Worm (Caenorhabditis elegans) whole organism, mixed stage, embryonic: ENCODE measurements around the gene K12H6.6.

Experiments used
- M03D4.4 ChIP-seq: sonication (generic microtip); optimal IDR thresholded peaks from 2 replicates; lab custom pipeline; 2017; ENCODE audit warnings: mild to moderate bottlenecking, missing genetic modification characterization, missing compliant biosample characterization
- bed-3 ChIP-seq: fragments of 200-800 bp; sonication (Bioruptor generic); optimal IDR thresholded peaks from 3 replicates; lab custom pipeline; 2018; ENCODE audit warnings: mild to moderate bottlenecking, missing genetic modification characterization, moderate library complexity, missing compliant biosample characterization
- ceh-39 ChIP-seq: fragments of 150-350 bp; optimal IDR thresholded peaks from 2 replicates; lab custom pipeline; 2014; ENCODE audit warnings: missing biosample characterization, missing genetic modification characterization
- ceh-43 ChIP-seq: fragments of 200-800 bp; sonication (Bioruptor generic); optimal IDR thresholded peaks from 2 replicates; lab custom pipeline; 2018; ENCODE audit warnings: mild to moderate bottlenecking, missing genetic modification characterization, moderate library complexity, missing compliant biosample characterization
- ceh-83 ChIP-seq: fragments of 200-800 bp; sonication (Bioruptor generic); optimal IDR thresholded peaks from 2 replicates; lab custom pipeline; 2018; ENCODE audit warnings: mild to moderate bottlenecking, missing genetic modification characterization, missing compliant biosample characterization
- ces-1 ChIP-seq: fragments of 150-350 bp; optimal IDR thresholded peaks from 2 replicates; lab custom pipeline; 2014; ENCODE audit warnings: missing biosample characterization, missing genetic modification reagents, missing genetic modification characterization
- elt-1 ChIP-seq: sonication (generic microtip); optimal IDR thresholded peaks from 2 replicates; lab custom pipeline; 2017; ENCODE audit warnings: missing genetic modification characterization, mild to moderate bottlenecking, missing compliant biosample characterization, antibody characterized with exemption, moderate library complexity, borderline replicate concordance; ENCODE audit not compliant: insufficient read depth
- elt-3 ChIP-seq: fragments of 150-350 bp; optimal IDR thresholded peaks from 2 replicates; lab custom pipeline; 2014; ENCODE audit warnings: missing biosample characterization, missing genetic modification characterization
- flh-1 ChIP-seq: fragments of 200-800 bp; sonication (Bioruptor generic); optimal IDR thresholded peaks from 2 replicates; lab custom pipeline; 2018; ENCODE audit warnings: mild to moderate bottlenecking, missing genetic modification characterization, moderate library complexity, missing compliant biosample characterization
- ham-2 ChIP-seq: fragments of 200-800 bp; sonication (Bioruptor generic); optimal IDR thresholded peaks from 2 replicates; lab custom pipeline; 2018; ENCODE audit warnings: mild to moderate bottlenecking, missing genetic modification characterization, missing compliant biosample characterization
- hlh-1 ChIP-seq: fragments of 150-350 bp; optimal IDR thresholded peaks from 2 replicates; lab custom pipeline; 2014; ENCODE audit warnings: missing biosample characterization, missing genetic modification reagents, missing genetic modification characterization
- lin-32 ChIP-seq: fragments of 200-800 bp; sonication (Bioruptor generic); optimal IDR thresholded peaks from 2 replicates; lab custom pipeline; 2018; ENCODE audit warnings: mild to moderate bottlenecking, missing genetic modification characterization, missing compliant biosample characterization
- lsy-2 ChIP-seq: fragments of 150-350 bp; optimal IDR thresholded peaks from 2 replicates; lab custom pipeline; 2014; ENCODE audit warnings: missing biosample characterization, missing genetic modification characterization
- mab-5 ChIP-seq: fragments of 150-350 bp; optimal IDR thresholded peaks from 2 replicates; lab custom pipeline; 2014; ENCODE audit warnings: missing biosample characterization, missing genetic modification characterization
- mep-1 ChIP-seq: fragments of 150-350 bp; optimal IDR thresholded peaks from 2 replicates; lab custom pipeline; 2017; ENCODE audit warnings: missing biosample characterization, missing genetic modification reagents, missing genetic modification characterization, inconsistent platforms
- mls-2 ChIP-seq: sonication (generic microtip); optimal IDR thresholded peaks from 2 replicates; lab custom pipeline; 2016; ENCODE audit warnings: mild to moderate bottlenecking, missing genetic modification characterization, moderate library complexity, missing compliant biosample characterization
- nhr-12 ChIP-seq: fragments of 150-350 bp; optimal IDR thresholded peaks from 2 replicates; lab custom pipeline; 2014; ENCODE audit warnings: missing biosample characterization, missing genetic modification characterization
- nhr-2 ChIP-seq: fragments of 150-350 bp; optimal IDR thresholded peaks from 2 replicates; lab custom pipeline; 2014; ENCODE audit warnings: missing biosample characterization, missing genetic modification characterization
- nhr-237 ChIP-seq: fragments of 150-350 bp; optimal IDR thresholded peaks from 2 replicates; lab custom pipeline; 2014; ENCODE audit warnings: missing biosample characterization, missing genetic modification characterization
- nhr-28 ChIP-seq: fragments of 150-350 bp; optimal IDR thresholded peaks from 2 replicates; lab custom pipeline; 2014; ENCODE audit warnings: missing biosample characterization, missing genetic modification characterization
- nhr-76 ChIP-seq: sonication (generic microtip); optimal IDR thresholded peaks from 2 replicates; lab custom pipeline; 2017; ENCODE audit warnings: missing biosample characterization, missing genetic modification characterization
- pha-4 ChIP-seq: fragments of 150-350 bp; optimal IDR thresholded peaks from 2 replicates; lab custom pipeline; 2018; ENCODE audit warnings: missing biosample characterization, missing genetic modification reagents, missing genetic modification characterization
- sem-2 ChIP-seq: fragments of 200-800 bp; sonication (Bioruptor generic); optimal IDR thresholded peaks from 2 replicates; lab custom pipeline; 2018; ENCODE audit warnings: mild to moderate bottlenecking, missing genetic modification characterization, missing compliant biosample characterization
- snpc-4 ChIP-seq: fragments of 150-350 bp; optimal IDR thresholded peaks from 2 replicates; lab custom pipeline; 2014; ENCODE audit warnings: missing biosample characterization, missing genetic modification characterization
- sptf-1 ChIP-seq: sonication (generic microtip); optimal IDR thresholded peaks from 2 replicates; lab custom pipeline; 2017; ENCODE audit warnings: mild to moderate bottlenecking, missing genetic modification characterization, moderate library complexity, missing compliant biosample characterization
- tbx-8 ChIP-seq: fragments of 200-800 bp; sonication (Bioruptor generic); optimal IDR thresholded peaks from 2 replicates; lab custom pipeline; 2018; ENCODE audit warnings: mild to moderate bottlenecking, missing genetic modification characterization, moderate library complexity, missing compliant biosample characterization
- unc-120 ChIP-seq: sonication (generic microtip); optimal IDR thresholded peaks from 2 replicates; lab custom pipeline; 2017; ENCODE audit warnings: missing genetic modification characterization, missing compliant biosample characterization; ENCODE audit not compliant: poor library complexity, severe bottlenecking
- unc-39 ChIP-seq: fragments of 150-350 bp; optimal IDR thresholded peaks from 2 replicates; lab custom pipeline; 2014; ENCODE audit warnings: missing biosample characterization, missing genetic modification characterization
- unc-62 ChIP-seq: fragments of 150-350 bp; optimal IDR thresholded peaks from 2 replicates; lab custom pipeline; 2014; ENCODE audit warnings: missing biosample characterization, missing genetic modification reagents, missing genetic modification characterization
- zip-8 ChIP-seq: fragments of 150-350 bp; optimal IDR thresholded peaks from 2 replicates; lab custom pipeline; 2014; ENCODE audit warnings: missing biosample characterization, missing genetic modification characterization
- ztf-11 ChIP-seq: fragments of 150-350 bp; optimal IDR thresholded peaks from 2 replicates; lab custom pipeline; 2014; ENCODE audit warnings: missing biosample characterization, missing genetic modification characterization

Gene K12H6.6

ce11 chrII:2831173-2831572 is at the start of gene K12H6.6:
TSS of gene K12H6.6 (minus strand) at chrII:2831233.
- TF ChIP-seq nhr-76 (no peak), unc-39 (tag; lab: Kevin White, UChicago) (no peak), flh-1 (no peak), ceh-83 (GFP tag; lab: Kevin White, UChicago) (no peak), bed-3 (GFP tag; lab: Kevin White, UChicago) (no peak), ceh-43 (GFP tag; lab: Kevin White, UChicago) (no peak), ces-1 (GFP tag; lab: Kevin White, UChicago) (no peak)

ce11 chrII:2878909-2879308 is 47.9 kb upstream of the K12H6.6 start:
- TF ChIP-seq elt-1 (tag; lab: Kevin White, UChicago) = no peak
- TF ChIP-seq sptf-1 (tag; lab: Kevin White, UChicago) = no peak
- TF ChIP-seq flh-1 = no peak
- no peak for TF ChIP-seq mls-2 (tag; lab: Kevin White, UChicago)
- TF ChIP-seq, all 35 proteins: peak for 0

DNA sequence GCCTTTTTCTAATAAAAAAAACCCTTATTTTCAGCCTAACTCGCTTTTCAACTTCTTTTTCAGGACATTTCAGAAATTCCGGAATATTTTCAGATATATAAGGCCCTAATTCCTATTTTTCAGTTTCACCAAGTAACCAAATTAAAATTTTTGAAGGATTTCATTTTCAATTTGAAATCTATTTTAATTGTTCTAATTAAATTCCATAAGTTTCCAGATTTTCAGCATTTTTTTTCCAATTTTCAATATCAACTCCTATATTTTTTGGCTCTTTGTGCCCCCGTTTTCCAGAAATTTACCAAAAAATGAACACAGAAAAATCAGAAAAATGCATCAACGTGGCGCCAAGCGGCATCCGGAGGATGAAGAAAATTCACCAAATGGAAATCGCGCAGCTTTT is 43.8 kb upstream of the K12H6.6 start, which contains the start of gene Y110A2AL.1:
TSS of gene Y110A2AL.1 (plus strand) at position 301 of the 400 bp plus-strand sequence.
- TF ChIP-seq snpc-4 (no peak), M03D4.4 (no peak), pha-4 (tag; lab: Kevin White, UChicago) (no peak), ceh-39 (tag; lab: Kevin White, UChicago) (no peak), unc-39 (tag; lab: Kevin White, UChicago) (no peak), bed-3 (GFP tag; lab: Kevin White, UChicago) (no peak), unc-62 (GFP tag; lab: Kevin White, UChicago) (no peak), ham-2 (no peak), nhr-2 (tag; lab: Kevin White, UChicago) (no peak), lin-32 (no peak), nhr-237 (no peak), lsy-2 (tag; lab: Kevin White, UChicago) (no peak), nhr-76 (no peak), hlh-1 (tag; lab: Kevin White, UChicago) (no peak), ces-1 (GFP tag; lab: Kevin White, UChicago) (no peak), ztf-11 (no peak), sptf-1 (tag; lab: Kevin White, UChicago) (no peak), nhr-12 (tag; lab: Kevin White, UChicago) (no peak), unc-120 (tag; lab: Kevin White, UChicago) (no peak), zip-8 (tag; lab: Kevin White, UChicago) (no peak)

ce11 chrII:2871816-2872215 is 40.8 kb upstream of the K12H6.6 start, which contains the start of gene Y110A2AL.10:
TSS of gene Y110A2AL.10 (minus strand) at chrII:2871916.
- no peak for TF ChIP-seq sem-2 (GFP tag; lab: Kevin White, UChicago)

ce11 chrII:2867701-2868100 is 36.7 kb upstream of the K12H6.6 start, which contains the start of gene Y110A2AL.2:
TSS of gene Y110A2AL.2 (plus strand) at chrII:2868001.
- TF ChIP-seq nhr-2 (tag; lab: Kevin White, UChicago) (no peak), elt-1 (tag; lab: Kevin White, UChicago) (no peak), mab-5 (tag; lab: Kevin White, UChicago) (no peak), ces-1 (GFP tag; lab: Kevin White, UChicago) (no peak), mep-1 (tag; lab: Kevin White, UChicago) (no peak)
- TF ChIP-seq, all 35 proteins: peak for 0

ce11 chrII:2866541-2867124 is 35.6 kb upstream of the K12H6.6 start, which contains the start of the genes Y110A2AL.9 and Y110A2AL.3:
TSS of gene Y110A2AL.9 (minus strand) at chrII:2866641.
TSS of gene Y110A2AL.3 (plus strand) at chrII:2867074.
- TF ChIP-seq flh-1 (no peak), ztf-11 (no peak), lsy-2 (tag; lab: Kevin White, UChicago) (no peak), ceh-83 (GFP tag; lab: Kevin White, UChicago) (no peak), lin-32 (no peak), elt-3 (no peak), ces-1 (GFP tag; lab: Kevin White, UChicago) (no peak), unc-62 (GFP tag; lab: Kevin White, UChicago) (no peak), nhr-237 (no peak), elt-1 (tag; lab: Kevin White, UChicago) (no peak), nhr-28 (tag; lab: Kevin White, UChicago) (no peak), ceh-43 (GFP tag; lab: Kevin White, UChicago) (no peak), nhr-12 (tag; lab: Kevin White, UChicago) (no peak), snpc-4 (no peak), tbx-8 (no peak)
